Fruit fly (Drosophila melanogaster): ENCODE results near the gene Lon.

Gene Lon

dm6 chr3L:19563014-19563413 lies 49.0 kb downstream of the Lon start:
- TF ChIP-seq lz (GFP tag; optimal IDR thresholded peaks at IDR 0.05) (no peak), Smox (GFP tag; optimal IDR thresholded peaks at IDR 0.05) (no peak), CG9139 (GFP tag; optimal IDR thresholded peaks at IDR 0.05) (no peak), fd59A (GFP tag; optimal IDR thresholded peaks at IDR 0.05) (no peak), CG16779 (tag; optimal IDR thresholded peaks at IDR 0.05) (no peak), CG8319 (GFP tag; optimal IDR thresholded peaks at IDR 0.05) (no peak), CG6808 (GFP tag; optimal IDR thresholded peaks at IDR 0.05) (no peak), CG15336 (GFP tag; IDR thresholded peaks at IDR 0.05) (no peak), CG11762 (GFP tag; optimal IDR thresholded peaks at IDR 0.05; ENCODE audit: insufficient read depth) (no peak), Lpt (GFP tag; optimal IDR thresholded peaks at IDR 0.05) (no peak)

dm6 chr3L:19562146-19562700 lies 49.8 kb downstream of the Lon start:
- TF ChIP-seq vri (GFP tag; optimal IDR thresholded peaks at IDR 0.05) (peak; percentile 30), CG3919 (GFP tag; optimal IDR thresholded peaks at IDR 0.05) (peak; percentile 15), Eip78C (GFP tag) (peak; percentile 33), CG6854 (GFP tag; optimal IDR thresholded peaks at IDR 0.05) (peak; percentile 49), CG10631 (GFP tag; optimal IDR thresholded peaks at IDR 0.05) (no peak), CG6808 (GFP tag; optimal IDR thresholded peaks at IDR 0.05) (peak; percentile 16), fkh (GFP tag; optimal IDR thresholded peaks at IDR 0.05) (no peak), Sox102F (GFP tag; optimal IDR thresholded peaks at IDR 0.05) (peak; percentile 34), dsx (GFP tag; optimal IDR thresholded peaks at IDR 0.05; ENCODE audit: poor library complexity, severe bottlenecking) (peak; percentile 17), ss (GFP tag; optimal IDR thresholded peaks at IDR 0.05) (peak in 1 of 2 experiments; percentile 19)

dm6 chr3L:19561745-19562144 lies 50.3 kb downstream of the Lon start:
- TF ChIP-seq acj6 (GFP tag; optimal IDR thresholded peaks at IDR 0.05) (peak; percentile 84), Smox (GFP tag; optimal IDR thresholded peaks at IDR 0.05) (peak; percentile 85), Lpt (GFP tag; optimal IDR thresholded peaks at IDR 0.05) (peak; percentile 73), salr (GFP tag; optimal IDR thresholded peaks at IDR 0.05) (peak in 1 of 2 experiments; percentile 84), Hr38 (GFP tag; optimal IDR thresholded peaks at IDR 0.05) (no peak), vri (GFP tag; optimal IDR thresholded peaks at IDR 0.05) (peak; percentile 49), Sox14 (GFP tag; optimal IDR thresholded peaks at IDR 0.05) (peak; percentile 64), CG16779 (tag; optimal IDR thresholded peaks at IDR 0.05) (peak; percentile 71), CG4318 (GFP tag; optimal IDR thresholded peaks at IDR 0.05) (peak; percentile 80), fd85E (GFP tag; optimal IDR thresholded peaks at IDR 0.05) (peak; percentile 55), Gug (GFP tag; IDR thresholded peaks at IDR 0.05) (peak; percentile 56), fd59A (GFP tag; optimal IDR thresholded peaks at IDR 0.05) (peak; percentile 36), CG6808 (GFP tag; optimal IDR thresholded peaks at IDR 0.05) (peak; percentile 16), svp (GFP tag) (peak; percentile 93), Hr4 (GFP tag; optimal IDR thresholded peaks at IDR 0.05) (peak; percentile 88), CG10631 (GFP tag; optimal IDR thresholded peaks at IDR 0.05) (peak; percentile 70), CG31627 (GFP tag; optimal IDR thresholded peaks at IDR 0.05) (peak; percentile 74), dac (GFP tag; optimal IDR thresholded peaks at IDR 0.05) (peak; percentile 16), CG3032 (tag; optimal IDR thresholded peaks at IDR 0.05) (peak; percentile 60), CG1621 (tag; optimal IDR thresholded peaks at IDR 0.05) (no peak), spab (GFP tag; optimal IDR thresholded peaks at IDR 0.05) (peak; percentile 32), CG6163 (GFP tag; IDR thresholded peaks at IDR 0.05) (peak; percentile 71), net (GFP tag; optimal IDR thresholded peaks at IDR 0.05) (peak; percentile 88), eg (GFP tag; IDR thresholded peaks at IDR 0.05) (peak; percentile 84), CG10669 (GFP tag; optimal IDR thresholded peaks at IDR 0.05) (peak; percentile 55), Eip75B (GFP tag; optimal IDR thresholded peaks at IDR 0.05) (peak; percentile 87), CG11902 (GFP tag; optimal IDR thresholded peaks at IDR 0.05) (peak; percentile 30), Eip93F (GFP tag; optimal IDR thresholded peaks at IDR 0.05) (no peak), dsx (GFP tag; optimal IDR thresholded peaks at IDR 0.05; ENCODE audit: poor library complexity, severe bottlenecking) (peak; percentile 46), topi (GFP tag; optimal IDR thresholded peaks at IDR 0.05) (peak; percentile 81), CG3919 (GFP tag; optimal IDR thresholded peaks at IDR 0.05) (peak; percentile 77), Eip78C (GFP tag) (peak; percentile 97), Blimp-1 (GFP tag; optimal IDR thresholded peaks at IDR 0.05) (peak; percentile 8), Met (GFP tag; optimal IDR thresholded peaks at IDR 0.05) (peak; percentile 84), CG32006 (GFP tag; optimal IDR thresholded peaks at IDR 0.05) (peak; percentile 86), CG8119 (GFP tag; IDR thresholded peaks at IDR 0.05) (peak; percentile 95), Sox102F (GFP tag; optimal IDR thresholded peaks at IDR 0.05) (peak; percentile 74), CG6276 (GFP tag; optimal IDR thresholded peaks at IDR 0.05) (peak; percentile 94)

Measured in whole organism, prepupa.